Fruit fly (Drosophila melanogaster) S2 (cell line): ENCODE measurements around the gene AANATL3.

ENCODE experiments used
- CG8478 ChIP-seq: fragments of >200 bp; optimal IDR thresholded peaks from 2 replicates; lab custom pipeline; 2018
- CTCF ChIP-seq, 2 experiments: fragments of >200 bp; optimal IDR thresholded peaks; 2 replicates each; lab custom pipeline; 2018

DNA sequence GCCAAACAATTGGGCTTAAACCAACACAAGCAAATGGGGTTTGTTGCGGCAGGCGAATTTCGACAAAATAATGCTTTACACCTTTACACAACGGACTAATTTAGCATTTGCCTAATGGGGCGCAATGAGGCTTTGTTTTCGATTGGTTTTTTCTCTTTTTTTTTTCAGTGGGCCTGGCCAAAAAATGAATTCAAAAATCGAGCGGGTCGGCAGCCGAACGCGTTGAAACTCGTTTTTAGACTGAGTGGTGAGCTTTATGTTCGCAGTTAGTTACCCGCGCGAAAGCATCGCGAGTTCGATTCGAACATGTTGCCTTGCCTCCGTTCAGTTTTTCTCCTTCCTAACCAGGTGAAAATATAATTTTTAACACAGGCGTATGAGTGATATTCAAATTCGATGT, 8.6 kb downstream of the AANATL3 start, which contains the start of gene CG43861:
- TF ChIP-seq CG8478 (lab: Kevin White, UChicago) (no peak), CTCF (optimal IDR thresholded peaks at IDR 0.05; lab: Kevin White, UChicago) (no peak)
